Worm (Caenorhabditis elegans) whole organism, young adult: ENCODE results near the gene cest-32.

ENCODE experiments used
- B0019.2 ChIP-seq: fragments of 200-800 bp; sonication (Bioruptor generic); conservative IDR thresholded peaks from 2 replicates; pipeline ENCODE4 v1.3.6; 2022; ENCODE audit warnings: missing genetic modification reagents, missing genetic modification characterization, missing compliant biosample characterization
- B0035.1 ChIP-seq: sonication (generic microtip); optimal IDR thresholded peaks from 2 replicates; lab custom pipeline; 2016; ENCODE audit warnings: missing genetic modification characterization, mild to moderate bottlenecking, missing compliant biosample characterization, missing genotype, missing genetic modification reagents
- F33H1.4 ChIP-seq: fragments of 200-800 bp; sonication (Bioruptor generic); IDR thresholded peaks from 2 replicates; pipeline ENCODE4 v1.3.6; 2022; ENCODE audit warnings: missing genetic modification reagents, missing genetic modification characterization, missing compliant biosample characterization
- F37B4.10 ChIP-seq: fragments of 200-800 bp; sonication (Bioruptor generic); IDR thresholded peaks from 2 replicates; pipeline ENCODE4 v1.3.6; 2022; ENCODE audit warnings: missing genetic modification characterization, missing compliant biosample characterization
- F57C9.4 ChIP-seq: sonication (generic microtip); optimal IDR thresholded peaks from 2 replicates; lab custom pipeline; 2017; ENCODE audit warnings: mild to moderate bottlenecking, missing genetic modification characterization, missing compliant biosample characterization
- ama-1 ChIP-seq, 3 experiments: fragments of 150-350 bp in 1 of 3; sonication (generic microtip) in 2 of 3; optimal IDR thresholded peaks; 2 replicates each; lab custom pipeline; 2014 to 2018; ENCODE audit warnings: missing biosample characterization in 2 of 3, missing genetic modification characterization in 2 of 3, missing genetic modification reagents in 2 of 3
- aptf-2 ChIP-seq: fragments of 200-800 bp; sonication (Bioruptor generic); conservative IDR thresholded peaks from 2 replicates; pipeline ENCODE4 v1.3.6; 2022; ENCODE audit warnings: missing genetic modification reagents, missing genetic modification characterization, missing compliant biosample characterization
- atf-7 ChIP-seq: sonication (generic microtip); optimal IDR thresholded peaks from 2 replicates; lab custom pipeline; 2017; ENCODE audit warnings: mild to moderate bottlenecking, missing genetic modification characterization, missing compliant biosample characterization
- athp-1 ChIP-seq: sonication (generic microtip); optimal IDR thresholded peaks from 2 replicates; lab custom pipeline; 2017; ENCODE audit warnings: mild to moderate bottlenecking, missing genetic modification characterization, missing compliant biosample characterization
- attf-3 ChIP-seq: fragments of 200-800 bp; sonication (Bioruptor generic); conservative IDR thresholded peaks from 2 replicates; pipeline ENCODE4 v1.3.6; 2022; ENCODE audit warnings: missing genetic modification reagents, missing genetic modification characterization, missing compliant biosample characterization
- attf-5 ChIP-seq: fragments of 200-800 bp; sonication (Bioruptor generic); optimal IDR thresholded peaks from 2 replicates; lab custom pipeline; 2018; ENCODE audit warnings: mild to moderate bottlenecking, missing genetic modification characterization, missing compliant biosample characterization
- ceh-27 ChIP-seq: fragments of 200-800 bp; sonication (Bioruptor generic); optimal IDR thresholded peaks from 2 replicates; lab custom pipeline; 2018; ENCODE audit warnings: mild to moderate bottlenecking, missing genetic modification characterization, moderate library complexity, missing compliant biosample characterization
- ceh-58 ChIP-seq: fragments of 200-800 bp; sonication (Bioruptor generic); IDR thresholded peaks from 2 replicates; pipeline ENCODE4 v1.3.6; 2022; ENCODE audit warnings: missing genetic modification characterization, missing compliant biosample characterization
- ceh-91 ChIP-seq: fragments of 200-800 bp; sonication (Bioruptor generic); IDR thresholded peaks from 2 replicates; pipeline ENCODE4 v1.3.6; 2022; ENCODE audit warnings: missing genetic modification reagents, missing genetic modification characterization, missing compliant biosample characterization
- egrh-3 ChIP-seq: fragments of 200-800 bp; sonication (Bioruptor generic); IDR thresholded peaks from 2 replicates; pipeline ENCODE4 v1.3.6; 2022; ENCODE audit warnings: missing genetic modification reagents, missing genetic modification characterization, missing compliant biosample characterization
- ets-4 ChIP-seq: fragments of 200-800 bp; sonication (Bioruptor generic); optimal IDR thresholded peaks from 2 replicates; lab custom pipeline; 2018; ENCODE audit warnings: mild to moderate bottlenecking, missing genetic modification characterization, missing compliant biosample characterization
- him-1 ChIP-seq: sonication (generic microtip); optimal IDR thresholded peaks from 2 replicates; lab custom pipeline; 2016; ENCODE audit warnings: missing genotype, missing genetic modification reagents, missing genetic modification characterization, missing compliant biosample characterization
- lag-1 ChIP-seq: fragments of 200-800 bp; sonication (Bioruptor generic); IDR thresholded peaks from 2 replicates; pipeline ENCODE4 v1.3.6; 2022; ENCODE audit warnings: missing genetic modification reagents, missing genetic modification characterization, missing compliant biosample characterization
- let-526 ChIP-seq: fragments of 200-800 bp; sonication (Bioruptor generic); IDR thresholded peaks from 2 replicates; pipeline ENCODE4 v1.3.6; 2022; ENCODE audit warnings: missing genetic modification reagents, missing genetic modification characterization, missing compliant biosample characterization
- let-607 ChIP-seq, 2 experiments: fragments of 200-800 bp in 1 of 2; sonication (Bioruptor generic) in 1 of 2; sonication (generic microtip) in 1 of 2; optimal IDR thresholded peaks; 2 replicates each; lab custom pipeline; 2016 to 2018; ENCODE audit warnings: mild to moderate bottlenecking in 2 of 2, missing compliant biosample characterization in 2 of 2, missing genetic modification characterization in 2 of 2, moderate library complexity in 2 of 2, missing genotype in 1 of 2
- lin-40 ChIP-seq: sonication (generic microtip); optimal IDR thresholded peaks from 2 replicates; lab custom pipeline; 2016; ENCODE audit warnings: missing genetic modification characterization, mild to moderate bottlenecking, missing compliant biosample characterization, missing genotype, missing genetic modification reagents
- lin-54 ChIP-seq: fragments of 200-800 bp; sonication (Bioruptor generic); optimal IDR thresholded peaks from 2 replicates; lab custom pipeline; 2018; ENCODE audit warnings: mild to moderate bottlenecking, missing genetic modification characterization, missing compliant biosample characterization
- lir-1 ChIP-seq: fragments of 200-800 bp; sonication (Bioruptor generic); conservative IDR thresholded peaks from 2 replicates; pipeline ENCODE4 v1.3.6; 2022; ENCODE audit warnings: missing genetic modification reagents, missing genetic modification characterization, missing compliant biosample characterization
- lsl-1 ChIP-seq: fragments of 200-800 bp; sonication (Bioruptor generic); optimal IDR thresholded peaks from 2 replicates; lab custom pipeline; 2018; ENCODE audit warnings: mild to moderate bottlenecking, missing genetic modification characterization, moderate library complexity, missing compliant biosample characterization
- madf-3 ChIP-seq: fragments of 200-800 bp; sonication (Bioruptor generic); IDR thresholded peaks from 2 replicates; pipeline ENCODE4 v1.3.6; 2022; ENCODE audit warnings: missing genetic modification reagents, missing genetic modification characterization, missing compliant biosample characterization
- madf-6 ChIP-seq: fragments of 200-800 bp; sonication (Bioruptor generic); IDR thresholded peaks from 2 replicates; pipeline ENCODE4 v1.3.6; 2022; ENCODE audit warnings: missing genetic modification reagents, missing genetic modification characterization, missing compliant biosample characterization
- madf-8 ChIP-seq: fragments of 200-800 bp; sonication (Bioruptor generic); conservative IDR thresholded peaks from 2 replicates; pipeline ENCODE4 v1.3.6; 2022; ENCODE audit warnings: missing genetic modification reagents, missing genetic modification characterization, missing compliant biosample characterization
- mcd-1 ChIP-seq: fragments of 200-800 bp; sonication (Bioruptor generic); IDR thresholded peaks from 2 replicates; pipeline ENCODE4 v1.3.6; 2022; ENCODE audit warnings: missing genetic modification reagents, missing genetic modification characterization, missing compliant biosample characterization
- nfya-1 ChIP-seq: sonication (generic microtip); optimal IDR thresholded peaks from 2 replicates; lab custom pipeline; 2017; ENCODE audit warnings: antibody characterized with exemption, missing compliant biosample characterization, missing genetic modification characterization, borderline replicate concordance; ENCODE audit not compliant: insufficient read depth
- nfya-2 ChIP-seq: fragments of 200-800 bp; sonication (Bioruptor generic); IDR thresholded peaks from 2 replicates; pipeline ENCODE4 v1.3.6; 2022; ENCODE audit warnings: missing genetic modification reagents, missing genetic modification characterization, missing compliant biosample characterization
- nfyb-1 ChIP-seq: fragments of 200-800 bp; sonication (Bioruptor generic); IDR thresholded peaks from 2 replicates; pipeline ENCODE4 v1.3.6; 2022; ENCODE audit warnings: missing genetic modification reagents, missing genetic modification characterization, missing compliant biosample characterization
- nhr-179 ChIP-seq: sonication (generic microtip); optimal IDR thresholded peaks from 2 replicates; lab custom pipeline; 2016; ENCODE audit warnings: mild to moderate bottlenecking, missing genetic modification characterization, missing compliant biosample characterization
- nhr-80 ChIP-seq: sonication (generic microtip); optimal IDR thresholded peaks from 2 replicates; lab custom pipeline; 2016; ENCODE audit warnings: missing genetic modification characterization, missing compliant biosample characterization
- pbrm-1 ChIP-seq: fragments of 200-800 bp; sonication (Bioruptor generic); IDR thresholded peaks from 2 replicates; pipeline ENCODE4 v1.3.6; 2022; ENCODE audit warnings: missing genetic modification reagents, missing genetic modification characterization, missing compliant biosample characterization
- rcor-1 ChIP-seq: fragments of 200-800 bp; sonication (Bioruptor generic); IDR thresholded peaks from 2 replicates; pipeline ENCODE4 v1.3.6; 2022; ENCODE audit warnings: missing genetic modification reagents, missing genetic modification characterization, missing compliant biosample characterization
- rpc-1 ChIP-seq, 2 experiments: fragments of 150-350 bp in 1 of 2; sonication (generic microtip) in 1 of 2; optimal IDR thresholded peaks; 2 replicates each; lab custom pipeline; 2014 to 2018; ENCODE audit warnings: missing biosample characterization in 1 of 2, missing genetic modification characterization in 1 of 2, missing genetic modification reagents in 1 of 2, missing genotype in 1 of 2
- sdz-38 ChIP-seq: sonication (generic microtip); optimal IDR thresholded peaks from 2 replicates; lab custom pipeline; 2016; ENCODE audit warnings: missing genotype, missing genetic modification characterization, missing compliant biosample characterization
- xnd-1 ChIP-seq: sonication (generic microtip); optimal IDR thresholded peaks from 2 replicates; lab custom pipeline; 2016; ENCODE audit warnings: missing genotype, missing genetic modification reagents, missing genetic modification characterization, missing compliant biosample characterization
- ztf-25 ChIP-seq: fragments of 200-800 bp; sonication (Bioruptor generic); IDR thresholded peaks from 2 replicates; pipeline ENCODE4 v1.3.6; 2022; ENCODE audit warnings: missing genetic modification reagents, missing genetic modification characterization, missing compliant biosample characterization
- ztf-28 ChIP-seq: fragments of 200-800 bp; sonication (Bioruptor generic); IDR thresholded peaks from 2 replicates; pipeline ENCODE4 v1.3.6; 2022; ENCODE audit warnings: missing genetic modification reagents, missing genetic modification characterization, missing compliant biosample characterization

Gene cest-32

ce11 chrV:5204127-5204526, 29.6 kb downstream of the cest-32 start, which contains the start of gene ttc-37 (continued):
- peak; percentile 94 for TF ChIP-seq mcd-1 (GFP tag; lab: Robert Waterston, UW)
- no peak for TF ChIP-seq attf-5 (GFP tag; lab: Kevin White, UChicago)
- no peak for TF ChIP-seq rpc-1 (optimal IDR thresholded peaks at IDR 0.05; lab: Kevin White, UChicago)
- no peak for TF ChIP-seq rpc-1 (tag; optimal IDR thresholded peaks at IDR 0.05; lab: Kevin White, UChicago)
- no peak for TF ChIP-seq madf-8 (GFP tag; lab: Robert Waterston, UW)
- TF ChIP-seq ets-4 (GFP tag; lab: Kevin White, UChicago) = no peak
- no peak for TF ChIP-seq ama-1 (optimal IDR thresholded peaks at IDR 0.05; lab: Kevin White, UChicago)
- TF ChIP-seq ama-1 (GFP tag; optimal IDR thresholded peaks at IDR 0.05; lab: Kevin White, UChicago) = no peak
- no peak for TF ChIP-seq nfya-1
- peak; percentile 13 for TF ChIP-seq lin-40 (tag; lab: Kevin White, UChicago)
- TF ChIP-seq lin-54 (GFP tag; lab: Kevin White, UChicago) = peak; percentile 95
- no peak for TF ChIP-seq pbrm-1 (GFP tag; lab: Robert Waterston, UW)
- TF ChIP-seq nfya-2 (GFP tag; lab: Robert Waterston, UW) = no peak
- no peak for TF ChIP-seq egrh-3 (GFP tag; lab: Robert Waterston, UW)
- no peak for TF ChIP-seq rcor-1 (GFP tag; lab: Robert Waterston, UW)
- TF ChIP-seq nhr-179 (tag; lab: Kevin White, UChicago) = no peak
- no peak for TF ChIP-seq F57C9.4
- no peak for TF ChIP-seq ceh-91 (GFP tag; lab: Robert Waterston, UW)
- TF ChIP-seq sdz-38 (tag; lab: Kevin White, UChicago) = no peak
- no peak for TF ChIP-seq F37B4.10 (GFP tag; lab: Robert Waterston, UW)
- no peak for TF ChIP-seq F33H1.4 (GFP tag; lab: Robert Waterston, UW)
- no peak for TF ChIP-seq ztf-25 (GFP tag; lab: Robert Waterston, UW)

DNA sequence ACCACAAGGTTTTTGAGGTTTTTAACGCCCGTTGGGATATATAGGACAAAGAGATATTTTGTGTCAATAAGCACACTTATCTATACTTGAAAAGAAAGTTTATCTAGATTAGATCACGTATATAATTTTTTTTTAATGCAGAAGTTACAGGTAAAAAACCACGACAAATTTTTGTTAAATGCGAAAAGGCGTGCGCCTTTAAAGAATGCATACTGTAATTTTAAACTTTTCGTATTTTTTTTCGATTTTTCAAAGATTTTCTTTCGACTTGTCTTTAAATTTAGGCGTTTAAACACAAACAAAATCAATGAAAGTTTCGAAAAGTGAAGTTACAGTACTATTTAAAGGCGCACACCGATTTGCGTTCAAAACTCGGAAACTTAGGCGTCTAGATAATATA, 30.0 kb downstream of the cest-32 start:
- TF ChIP-seq xnd-1 = peak; percentile 45
- TF ChIP-seq madf-6 (GFP tag; lab: Robert Waterston, UW) = peak; percentile 54; the same call in 1 of the 2 replicates
- no peak for TF ChIP-seq athp-1 (tag; lab: Kevin White, UChicago)
- no peak for TF ChIP-seq madf-8 (GFP tag; lab: Robert Waterston, UW)
- TF ChIP-seq lsl-1 (GFP tag; lab: Kevin White, UChicago) = peak; percentile 63
- no peak for TF ChIP-seq lir-1 (GFP tag; lab: Robert Waterston, UW)
- no peak for TF ChIP-seq atf-7 (tag; lab: Kevin White, UChicago)
- TF ChIP-seq, all 124 proteins: peak for 3

- no peak for TF ChIP-seq ceh-58 (GFP tag; lab: Robert Waterston, UW)
- no peak for TF ChIP-seq let-607 (tag; optimal IDR thresholded peaks at IDR 0.05; lab: Kevin White, UChicago)
- TF ChIP-seq, all 124 proteins: peak for 0
These were observed 32.0 kb downstream of the cest-32 start for ce11 chrV:5201706-5202105.

- no peak for TF ChIP-seq nfyb-1 (GFP tag; lab: Robert Waterston, UW)
- no peak for TF ChIP-seq B0035.1 (tag; lab: Kevin White, UChicago)
- TF ChIP-seq madf-3 (GFP tag; lab: Robert Waterston, UW) = no peak
- TF ChIP-seq him-1 (tag; lab: Kevin White, UChicago) = no peak
- TF ChIP-seq nhr-80 = no peak
- no peak for TF ChIP-seq aptf-2
- no peak for TF ChIP-seq attf-3
- TF ChIP-seq ztf-28 (GFP tag; lab: Robert Waterston, UW) = no peak
- TF ChIP-seq B0019.2 (GFP tag; lab: Robert Waterston, UW) = no peak
- no peak for TF ChIP-seq let-526
- no peak for TF ChIP-seq madf-8 (GFP tag; lab: Robert Waterston, UW)
- no peak for TF ChIP-seq lag-1
- TF ChIP-seq ceh-27 (GFP tag; lab: Kevin White, UChicago) = no peak
- TF ChIP-seq ztf-25 (GFP tag; lab: Robert Waterston, UW) = no peak
These were observed 33.5 kb downstream of the cest-32 start for ce11 chrV:5200188-5200587.
